Fruit fly (Drosophila melanogaster) whole organism: Measurements from ENCODE around the gene chic.

Source experiments
- CG8478 ChIP-seq: fragments of >200 bp; optimal IDR thresholded peaks from 2 replicates; lab custom pipeline; 2018; ENCODE audit warnings: inconsistent platforms
- Dll ChIP-seq: fragments of >200 bp; optimal IDR thresholded peaks from 2 replicates; lab custom pipeline; 2017
- EcR ChIP-seq, 2 experiments: fragments of >200 bp; optimal IDR thresholded peaks; 2 replicates each; lab custom pipeline; 2017; ENCODE audit warnings: missing biosample characterization in 2 of 2, missing genetic modification characterization in 2 of 2, missing genetic modification reagents in 2 of 2
- pan ChIP-seq: fragments of >200 bp; optimal IDR thresholded peaks from 2 replicates; lab custom pipeline; 2017
- psq ChIP-seq: fragments of >200 bp; optimal IDR thresholded peaks from 2 replicates; lab custom pipeline; 2017
- usp ChIP-seq: fragments of >200 bp; optimal IDR thresholded peaks from 2 replicates; lab custom pipeline; 2017; ENCODE audit warnings: missing biosample characterization, missing genetic modification characterization, mixed read lengths

Gene chic

DNA sequence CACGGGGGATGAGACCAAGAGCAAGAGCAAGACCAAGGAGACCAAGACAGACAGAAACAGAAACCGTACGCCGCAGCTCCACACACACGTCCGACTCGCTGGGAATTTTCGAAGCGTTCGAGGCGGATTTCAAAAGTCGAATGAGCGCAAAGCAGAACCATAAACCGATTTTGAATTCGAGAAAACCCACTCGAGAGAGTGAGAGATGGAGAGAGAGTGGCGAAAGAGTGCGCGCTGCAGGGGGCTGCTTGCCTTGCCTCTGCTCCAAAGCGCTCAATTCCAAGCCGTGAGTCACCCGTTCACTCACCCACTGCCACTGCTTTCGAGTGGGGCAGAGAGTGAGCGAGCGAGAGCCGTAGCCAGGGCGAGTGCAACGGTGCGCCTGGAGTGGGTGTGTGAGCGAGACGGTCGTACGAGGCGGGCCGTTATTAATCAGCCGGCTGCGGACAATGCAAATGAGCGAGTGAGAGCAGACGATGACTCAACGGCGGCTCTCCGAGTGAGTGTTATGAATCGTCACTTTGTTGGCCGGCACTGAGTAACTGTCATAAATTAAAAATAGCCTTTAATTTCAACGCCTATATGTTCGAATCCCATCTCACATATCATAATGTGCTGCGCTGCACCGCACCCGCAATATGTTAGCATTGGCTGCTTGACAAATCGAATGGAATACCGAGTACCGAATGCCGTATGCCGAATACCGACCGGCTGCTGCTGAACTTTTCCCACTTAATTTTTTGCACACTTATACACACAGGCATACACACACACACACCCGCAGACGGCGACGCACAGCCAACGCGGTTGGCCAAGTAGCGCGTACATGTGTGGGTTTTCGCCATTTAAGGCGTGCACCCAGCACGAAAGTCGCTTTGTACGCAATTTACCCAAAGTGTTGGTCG is 609 bp downstream of the chic start:
- TF ChIP-seq EcR (GFP tag; optimal IDR thresholded peaks at IDR 0.05; lab: Kevin White, UChicago), result peak in 1 of 2 experiments; percentile 15
- TF ChIP-seq CG8478 (lab: Kevin White, UChicago), result peak; percentile 77
- no peak for TF ChIP-seq usp (GFP tag; lab: Kevin White, UChicago)
- no peak for TF ChIP-seq pan
- TF ChIP-seq psq (lab: Kevin White, UChicago), result no peak
- peak; percentile 94 for TF ChIP-seq Dll (lab: Kevin White, UChicago)

DNA sequence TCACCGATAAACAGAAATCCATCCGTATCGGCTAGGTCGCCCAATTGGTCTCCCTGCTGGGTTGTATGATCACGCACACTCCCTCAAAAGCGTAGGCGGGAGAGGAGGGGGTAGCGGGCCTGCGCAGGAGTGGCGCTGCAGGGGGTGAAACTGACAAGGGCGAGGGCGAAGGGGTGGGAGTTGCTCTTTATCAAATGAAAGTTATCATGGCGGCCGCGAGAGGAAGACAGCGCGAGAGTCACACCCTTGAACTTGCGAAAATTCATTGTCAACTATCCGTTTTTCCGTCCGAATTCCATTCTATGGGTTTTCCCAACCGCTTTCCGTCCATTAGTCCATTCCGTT is 1.8 kb downstream of the chic start:
- TF ChIP-seq EcR (GFP tag; optimal IDR thresholded peaks at IDR 0.05; lab: Kevin White, UChicago) (no peak), pan (no peak), usp (GFP tag; lab: Kevin White, UChicago) (no peak), Dll (lab: Kevin White, UChicago) (no peak), psq (lab: Kevin White, UChicago) (no peak), CG8478 (lab: Kevin White, UChicago) (no peak)

DNA sequence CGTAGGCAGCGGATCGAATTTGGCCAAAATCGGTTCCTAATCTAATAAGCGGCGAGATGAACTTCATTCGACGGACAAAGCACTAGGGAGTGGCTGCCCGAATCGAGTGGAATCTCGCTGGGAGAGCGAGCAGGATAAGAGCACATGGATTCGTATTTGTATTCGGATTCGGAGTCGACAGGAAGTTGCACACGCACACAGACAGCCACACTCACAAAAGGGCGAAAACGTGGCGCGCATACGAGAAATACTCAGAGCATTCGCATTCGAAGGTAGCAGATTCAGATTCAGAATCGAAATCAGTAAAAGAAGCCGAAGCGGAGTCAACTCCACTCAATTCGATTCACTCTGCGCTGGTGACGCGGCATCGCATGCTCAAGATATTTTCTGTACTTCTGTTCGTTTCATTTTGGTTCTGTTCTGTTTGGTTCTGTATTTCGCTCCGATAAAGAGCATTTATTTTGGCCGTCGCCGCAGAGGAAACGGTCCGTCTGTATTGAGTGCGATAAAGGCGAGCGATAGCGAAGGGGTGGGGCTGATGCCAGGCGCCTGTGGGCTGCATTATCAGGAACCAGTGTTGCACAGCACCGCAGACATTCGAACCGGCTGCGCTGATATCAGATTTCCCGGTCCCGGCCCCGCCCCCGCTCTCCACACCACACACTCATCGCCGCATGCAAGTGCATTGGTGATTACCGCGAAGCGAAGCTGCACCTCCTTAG is 2.3 kb downstream of the chic start:
- peak; percentile 44 for TF ChIP-seq Dll (lab: Kevin White, UChicago)
- TF ChIP-seq EcR (GFP tag; optimal IDR thresholded peaks at IDR 0.05; lab: Kevin White, UChicago), result no peak

DNA sequence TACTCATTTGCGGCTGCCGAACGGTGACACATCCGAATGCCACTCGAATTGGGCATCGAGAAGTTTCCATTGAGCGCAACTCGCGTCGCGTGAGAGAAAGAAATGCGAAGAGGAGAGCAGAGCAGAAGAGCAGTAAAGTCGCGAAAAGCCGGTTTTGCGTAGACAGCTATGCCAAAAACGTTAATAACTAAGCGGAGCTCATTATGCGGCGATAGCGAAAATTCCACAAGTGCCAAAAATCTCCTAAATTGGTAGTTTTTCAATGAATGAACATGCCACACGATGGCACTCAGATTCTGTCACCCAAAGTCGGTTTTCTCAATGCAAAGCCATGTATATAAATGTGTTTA is 3.1 kb downstream of the chic start:
- TF ChIP-seq Dll (lab: Kevin White, UChicago) (peak; percentile 62), EcR (GFP tag; optimal IDR thresholded peaks at IDR 0.05; lab: Kevin White, UChicago) (peak in 1 of 2 experiments; percentile 37), pan (no peak), CG8478 (lab: Kevin White, UChicago) (no peak), usp (GFP tag; lab: Kevin White, UChicago) (no peak), psq (lab: Kevin White, UChicago) (no peak)

DNA sequence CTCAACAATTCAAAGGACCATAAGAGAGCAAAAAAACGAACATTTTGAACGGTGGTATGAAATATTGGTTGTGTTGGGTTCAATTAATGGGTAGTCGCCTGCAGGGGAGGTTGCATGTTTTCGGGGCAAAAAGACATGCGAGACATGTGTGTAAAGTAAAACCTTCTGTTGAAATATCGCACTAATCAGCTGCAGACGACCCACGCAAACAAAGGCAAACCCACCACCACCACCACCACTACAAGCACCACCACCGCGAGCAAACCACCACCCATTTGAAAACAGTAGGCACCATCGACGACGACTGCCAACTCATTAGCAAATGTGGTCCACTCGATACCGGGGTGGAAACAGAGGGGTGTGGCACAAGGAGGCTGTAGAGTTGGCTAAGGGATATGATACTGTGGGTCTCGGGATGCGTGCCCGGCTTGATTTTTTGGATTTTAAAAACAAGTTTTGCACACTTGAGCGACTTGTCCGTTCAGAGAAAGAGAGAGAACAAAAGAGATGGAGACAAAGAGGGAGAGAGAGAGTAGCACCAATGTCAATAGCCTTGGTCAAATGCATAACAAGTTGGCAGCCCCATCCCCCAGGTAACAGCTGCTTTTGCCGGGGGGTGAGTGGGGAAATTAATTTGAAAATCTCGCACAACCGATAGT is 3.6 kb downstream of the chic start:
- no peak for TF ChIP-seq usp (GFP tag; lab: Kevin White, UChicago)
- peak; percentile 72 to 88 for TF ChIP-seq EcR (GFP tag; optimal IDR thresholded peaks at IDR 0.05; lab: Kevin White, UChicago)

DNA sequence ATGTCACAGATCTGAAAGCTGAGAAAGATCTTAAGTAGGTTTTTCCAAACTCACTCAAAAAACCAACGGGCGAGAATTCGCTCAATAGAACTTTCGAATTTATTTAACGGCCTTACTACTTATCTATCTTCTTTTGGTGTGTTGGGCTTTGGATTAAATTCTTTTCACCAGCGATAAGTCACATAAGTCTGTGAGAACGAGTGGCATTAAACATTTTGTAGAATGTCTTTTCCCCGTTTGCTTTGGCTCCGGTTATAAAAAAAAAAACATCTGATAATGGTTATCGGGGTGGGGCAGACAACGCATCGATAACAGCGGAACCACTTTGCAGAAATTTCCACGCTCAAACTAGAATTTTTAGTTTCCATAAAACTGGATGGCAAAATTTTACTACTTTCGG is 5.2 kb downstream of the chic start:
- no peak for TF ChIP-seq psq (lab: Kevin White, UChicago)
- TF ChIP-seq EcR (GFP tag; optimal IDR thresholded peaks at IDR 0.05; lab: Kevin White, UChicago), result peak in 1 of 2 experiments; percentile 14
- TF ChIP-seq pan, result no peak

DNA sequence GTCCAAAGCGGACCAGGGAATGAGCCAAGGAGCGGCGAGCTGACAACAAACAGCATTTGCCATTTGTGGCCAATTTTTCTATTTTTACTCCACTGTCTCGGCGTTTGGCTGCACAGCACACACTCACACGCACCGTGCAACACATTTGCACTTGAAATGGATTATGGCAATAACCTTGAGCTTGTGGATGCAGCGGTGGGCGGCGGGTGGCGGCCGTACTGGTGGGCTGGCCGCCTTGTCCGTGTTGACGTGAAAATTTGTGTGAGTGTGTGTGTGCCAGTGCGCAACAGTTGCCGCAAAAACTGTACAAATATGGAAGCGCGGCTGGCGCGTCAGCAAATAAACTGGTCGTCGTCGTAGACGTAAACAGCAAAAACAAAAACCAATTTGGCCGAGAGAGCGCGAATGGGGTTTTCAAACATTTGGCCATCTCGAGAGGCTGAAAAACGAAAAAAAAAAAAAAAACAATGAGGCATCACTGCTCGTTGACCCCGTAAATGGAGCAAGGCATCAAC is 5.7 kb downstream of the chic start:
- TF ChIP-seq CG8478 (lab: Kevin White, UChicago), result no peak
- no peak for TF ChIP-seq pan
- peak in 1 of 2 experiments; percentile 48 for TF ChIP-seq EcR (GFP tag; optimal IDR thresholded peaks at IDR 0.05; lab: Kevin White, UChicago)

DNA sequence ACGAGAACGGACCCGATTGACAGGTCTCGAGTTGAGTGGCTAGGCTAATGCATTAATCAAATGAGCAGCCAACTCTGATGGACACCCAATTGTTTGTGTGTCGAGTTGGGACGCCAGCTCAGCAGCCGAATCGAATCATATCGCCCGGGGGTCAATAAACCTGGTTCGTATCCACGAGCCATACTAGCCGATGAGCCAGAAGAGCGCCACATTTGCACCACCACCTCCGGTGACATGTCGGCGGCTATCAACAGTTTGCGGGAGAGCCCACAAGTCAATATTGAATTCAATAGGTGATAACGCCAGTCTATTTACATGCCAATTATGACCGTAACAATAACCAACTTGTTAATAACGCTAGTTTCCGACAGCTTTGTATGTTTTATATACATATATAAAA is 6.7 kb downstream of the chic start:
- TF ChIP-seq EcR (GFP tag; optimal IDR thresholded peaks at IDR 0.05; lab: Kevin White, UChicago) (peak in 1 of 2 experiments; percentile 31), CG8478 (lab: Kevin White, UChicago) (no peak)

DNA sequence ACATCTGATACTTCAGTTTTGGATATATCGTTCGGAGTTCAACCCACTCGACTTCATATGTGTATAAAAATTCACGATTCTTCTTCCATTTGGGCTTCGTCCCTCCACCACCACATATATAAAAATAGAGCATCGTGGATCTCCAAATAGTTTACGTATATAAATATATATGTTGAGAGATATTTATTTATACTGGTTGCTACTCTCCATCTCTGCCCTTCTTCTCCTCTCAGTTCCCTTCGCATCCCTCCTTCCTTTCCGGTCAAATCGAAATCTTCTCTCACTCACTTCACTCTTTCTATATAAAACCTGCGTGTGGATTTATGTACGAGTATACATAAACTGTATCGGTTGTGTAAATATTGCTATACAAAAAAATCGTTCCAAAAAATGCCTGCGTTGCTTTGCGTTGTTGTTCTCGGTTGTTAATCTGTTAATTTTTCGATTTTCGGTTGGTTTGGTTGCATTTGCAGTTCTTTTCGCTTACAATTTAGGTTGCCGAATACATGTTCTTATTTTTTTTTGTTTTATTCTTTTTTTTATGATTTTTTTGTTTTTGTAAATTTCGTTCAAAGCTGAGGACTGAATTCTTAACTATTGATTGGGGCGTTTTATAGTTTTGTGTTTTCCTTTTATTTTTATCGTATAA is 8.1 kb downstream of the chic start:
- TF ChIP-seq usp (GFP tag; lab: Kevin White, UChicago) (no peak), Dll (lab: Kevin White, UChicago) (no peak), CG8478 (lab: Kevin White, UChicago) (no peak), EcR (GFP tag; optimal IDR thresholded peaks at IDR 0.05; lab: Kevin White, UChicago) (no peak)

DNA sequence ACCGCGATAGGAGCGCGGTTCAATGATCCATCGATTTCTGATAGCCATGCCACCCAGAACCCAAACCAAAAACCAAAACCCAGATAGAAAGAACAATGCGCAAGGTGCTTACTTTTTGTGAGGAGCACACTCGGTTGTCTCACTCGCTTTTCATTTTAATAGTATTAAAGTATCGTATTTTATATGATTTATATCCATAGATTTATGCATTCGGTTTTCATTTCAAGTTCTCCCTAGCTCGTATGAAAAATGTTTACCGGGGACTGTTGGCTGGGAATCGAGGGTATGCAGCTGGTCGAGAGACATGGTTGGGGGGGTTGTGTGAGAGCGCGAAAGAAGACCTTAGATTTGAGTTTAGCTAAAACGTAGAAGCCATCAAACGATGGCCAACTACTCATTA is 8.8 kb downstream of the chic start:
- TF ChIP-seq psq (lab: Kevin White, UChicago) (no peak), pan (peak; percentile 51)

DNA sequence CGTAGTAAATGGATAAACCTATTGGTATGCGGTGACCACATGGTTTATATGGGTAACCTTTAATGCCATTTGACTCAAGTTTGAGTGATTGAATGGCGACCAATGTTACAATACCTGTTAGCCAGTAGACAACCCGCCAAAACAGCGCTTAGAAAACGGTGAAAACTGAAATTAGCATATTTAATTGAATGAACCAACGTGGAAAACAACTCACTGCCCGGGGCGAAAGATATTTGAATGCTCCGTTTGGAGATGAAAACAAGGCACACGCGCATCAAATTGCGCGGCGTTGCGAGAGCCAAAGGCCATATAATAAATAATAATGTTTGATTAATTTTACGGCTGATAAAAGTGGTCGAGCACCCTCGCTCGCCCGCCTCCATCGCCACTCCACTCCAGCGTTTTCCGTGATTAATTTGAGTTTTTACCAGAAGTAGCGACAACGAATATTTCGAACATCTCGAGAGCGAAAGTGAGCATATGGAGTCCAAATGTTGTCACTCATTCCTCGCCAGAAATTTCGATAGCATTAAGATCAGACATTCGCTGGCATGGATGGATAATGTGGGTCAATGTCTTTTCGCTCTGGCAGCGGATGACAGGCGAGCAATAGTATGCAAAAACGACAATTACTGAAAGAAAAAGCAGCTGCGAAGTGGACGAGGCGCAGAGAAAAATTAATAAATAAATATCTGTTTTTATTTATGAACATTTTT is 9.6 kb downstream of the chic start:
- TF ChIP-seq Dll (lab: Kevin White, UChicago), result no peak
- no peak for TF ChIP-seq psq (lab: Kevin White, UChicago)
- no peak for TF ChIP-seq pan
- no peak for TF ChIP-seq usp (GFP tag; lab: Kevin White, UChicago)
- no peak for TF ChIP-seq EcR (GFP tag; optimal IDR thresholded peaks at IDR 0.05; lab: Kevin White, UChicago)
- no peak for TF ChIP-seq CG8478 (lab: Kevin White, UChicago)
